Worm (Caenorhabditis elegans) whole organism, L1 larva: ENCODE data around the gene spe-41.

Experiments
- C04F5.9 ChIP-seq: sonication (generic microtip); optimal IDR thresholded peaks from 2 replicates; lab custom pipeline; 2016; ENCODE audit warnings: missing genetic modification characterization, missing compliant biosample characterization
- C16A3.4 ChIP-seq: fragments of 150-350 bp; optimal IDR thresholded peaks from 2 replicates; lab custom pipeline; 2014; ENCODE audit warnings: missing biosample characterization, missing genetic modification characterization
- C34B4.2 ChIP-seq: sonication (generic microtip); optimal IDR thresholded peaks from 2 replicates; lab custom pipeline; 2017; ENCODE audit warnings: mild to moderate bottlenecking, missing genetic modification characterization, missing compliant biosample characterization
- F16B12.6 ChIP-seq: fragments of 150-350 bp; optimal IDR thresholded peaks from 2 replicates; lab custom pipeline; 2014; ENCODE audit warnings: missing biosample characterization, missing genetic modification characterization
- Y116A8C.19 ChIP-seq: sonication (generic microtip); optimal IDR thresholded peaks from 2 replicates; lab custom pipeline; 2016; ENCODE audit warnings: missing compliant biosample characterization, missing genetic modification characterization, borderline replicate concordance
- aha-1 ChIP-seq: fragments of 150-350 bp; optimal IDR thresholded peaks from 2 replicates; lab custom pipeline; 2014; ENCODE audit warnings: missing biosample characterization, missing genetic modification characterization
- alr-1 ChIP-seq: fragments of 200-800 bp; sonication (Bioruptor generic); optimal IDR thresholded peaks from 2 replicates; lab custom pipeline; 2018; ENCODE audit warnings: borderline replicate concordance, mild to moderate bottlenecking, missing genetic modification characterization, missing compliant biosample characterization
- aly-2 ChIP-seq: fragments of 150-350 bp; optimal IDR thresholded peaks from 2 replicates; lab custom pipeline; 2014; ENCODE audit warnings: missing biosample characterization, missing genetic modification characterization
- blmp-1 ChIP-seq: fragments of 150-350 bp; optimal IDR thresholded peaks from 2 replicates; lab custom pipeline; 2014; ENCODE audit warnings: missing biosample characterization, missing genetic modification characterization
- ceh-63 ChIP-seq: fragments of 200-800 bp; sonication (Bioruptor generic); optimal IDR thresholded peaks from 2 replicates; lab custom pipeline; 2018; ENCODE audit warnings: mild to moderate bottlenecking, missing genetic modification characterization, missing compliant biosample characterization
- ceh-82 ChIP-seq, 3 experiments: fragments of 150-350 bp in 1 of 3; sonication (generic microtip) in 2 of 3; optimal IDR thresholded peaks; 2 replicates each; lab custom pipeline; 2014 to 2017; ENCODE audit warnings: missing biosample characterization in 3 of 3, missing genetic modification characterization in 3 of 3
- ceh-88 ChIP-seq: fragments of 200-800 bp; sonication (Bioruptor generic); IDR thresholded peaks from 2 replicates; pipeline ENCODE4 v1.3.6; 2022; ENCODE audit warnings: missing genetic modification characterization, missing compliant biosample characterization
- ceh-90 ChIP-seq: sonication (generic microtip); optimal IDR thresholded peaks from 2 replicates; lab custom pipeline; 2016; ENCODE audit warnings: missing genetic modification characterization, missing compliant biosample characterization
- dpl-1 ChIP-seq, 3 experiments: fragments of 150-350 bp in 2 of 3; sonication (generic microtip) in 1 of 3; optimal IDR thresholded peaks; 2 replicates each; lab custom pipeline; 2014 to 2017; ENCODE audit warnings: missing biosample characterization in 3 of 3, missing genetic modification characterization in 3 of 3, missing genetic modification reagents in 3 of 3
- efl-1 ChIP-seq, 4 experiments: fragments of 150-350 bp; optimal IDR thresholded peaks in 3 of 4; peaks in 1 of 4; 1 replicate in 1 of 4; 2 replicates in 3 of 4; lab custom pipeline; 2014; ENCODE audit warnings: missing biosample characterization in 2 of 4, missing genetic modification characterization in 2 of 4, missing genetic modification reagents in 2 of 4
- efl-3 ChIP-seq: fragments of 200-800 bp; sonication (Bioruptor generic); optimal IDR thresholded peaks from 2 replicates; lab custom pipeline; 2018; ENCODE audit warnings: mild to moderate bottlenecking, missing genetic modification characterization, missing compliant biosample characterization
- elt-2 ChIP-seq: sonication (generic microtip); optimal IDR thresholded peaks from 2 replicates; lab custom pipeline; 2016; ENCODE audit warnings: missing genetic modification characterization, mild to moderate bottlenecking, inconsistent platforms, missing compliant biosample characterization, missing genetic modification reagents
- elt-3 ChIP-seq, 6 experiments: fragments of 150-350 bp in 1 of 6; sonication (generic microtip); optimal IDR thresholded peaks; 2 replicates each; lab custom pipeline; 2017 to 2018; ENCODE audit warnings: missing biosample characterization in 6 of 6, missing genetic modification characterization in 6 of 6, inconsistent platforms in 1 of 6
- ets-5 ChIP-seq: fragments of 200-800 bp; sonication (Bioruptor generic); IDR thresholded peaks from 2 replicates; pipeline ENCODE4 v1.3.6; 2022; ENCODE audit warnings: missing genetic modification characterization, missing compliant biosample characterization
- fkh-10 ChIP-seq: sonication (generic microtip); optimal IDR thresholded peaks from 2 replicates; lab custom pipeline; 2017; ENCODE audit warnings: missing biosample characterization, missing genetic modification reagents, missing genetic modification characterization
- fkh-8 ChIP-seq: sonication (generic microtip); optimal IDR thresholded peaks from 2 replicates; lab custom pipeline; 2016; ENCODE audit warnings: mild to moderate bottlenecking, missing genetic modification characterization, missing compliant biosample characterization
- fos-1 ChIP-seq: fragments of 150-350 bp; optimal IDR thresholded peaks from 2 replicates; lab custom pipeline; 2014; ENCODE audit warnings: missing biosample characterization, missing genetic modification characterization
- hlh-17 ChIP-seq: fragments of 200-800 bp; sonication (Bioruptor generic); optimal IDR thresholded peaks from 2 replicates; lab custom pipeline; 2018; ENCODE audit warnings: missing genetic modification characterization, mild to moderate bottlenecking, missing compliant biosample characterization, moderate library complexity, borderline replicate concordance
- hlh-4 ChIP-seq: sonication (generic microtip); optimal IDR thresholded peaks from 2 replicates; lab custom pipeline; 2016; ENCODE audit warnings: mild to moderate bottlenecking, missing genetic modification characterization, missing compliant biosample characterization
- isw-1 ChIP-seq: fragments of 200-800 bp; sonication (Bioruptor generic); IDR thresholded peaks from 2 replicates; pipeline ENCODE4 v1.3.6; 2022; ENCODE audit warnings: missing genetic modification characterization, missing compliant biosample characterization
- jun-1 ChIP-seq: fragments of 150-350 bp; optimal IDR thresholded peaks from 2 replicates; lab custom pipeline; 2014; ENCODE audit warnings: missing biosample characterization, missing genetic modification reagents, missing genetic modification characterization
- lin-14 ChIP-seq: fragments of 200-800 bp; sonication (Bioruptor generic); optimal IDR thresholded peaks from 2 replicates; lab custom pipeline; 2018; ENCODE audit warnings: mild to moderate bottlenecking, missing genetic modification characterization, moderate library complexity, missing compliant biosample characterization
- lir-3 ChIP-seq: sonication (generic microtip); optimal IDR thresholded peaks from 2 replicates; lab custom pipeline; 2016; ENCODE audit warnings: mild to moderate bottlenecking, missing genetic modification characterization, moderate library complexity, missing compliant biosample characterization; ENCODE audit not compliant: poor library complexity
- mab-9 ChIP-seq: fragments of 200-800 bp; sonication (Bioruptor generic); IDR thresholded peaks from 2 replicates; pipeline ENCODE4 v1.3.6; 2022; ENCODE audit warnings: missing genetic modification reagents, missing genetic modification characterization, missing compliant biosample characterization
- mdl-1 ChIP-seq, 2 experiments: fragments of 150-350 bp; optimal IDR thresholded peaks; 2 replicates each; lab custom pipeline; 2014 to 2017; ENCODE audit warnings: missing biosample characterization in 2 of 2, missing genetic modification characterization in 2 of 2, inconsistent platforms in 1 of 2
- mef-2 ChIP-seq: fragments of 150-350 bp; optimal IDR thresholded peaks from 2 replicates; lab custom pipeline; 2014; ENCODE audit warnings: missing biosample characterization, missing genetic modification characterization
- nhr-12 ChIP-seq: sonication (generic microtip); optimal IDR thresholded peaks from 2 replicates; lab custom pipeline; 2017; ENCODE audit warnings: missing biosample characterization, missing genetic modification characterization
- nhr-20 ChIP-seq: sonication (generic microtip); optimal IDR thresholded peaks from 2 replicates; lab custom pipeline; 2016; ENCODE audit warnings: mild to moderate bottlenecking, missing genetic modification characterization, missing compliant biosample characterization
- nhr-237 ChIP-seq: fragments of 150-350 bp; optimal IDR thresholded peaks from 2 replicates; lab custom pipeline; 2014; ENCODE audit warnings: missing biosample characterization, missing genetic modification characterization
- nhr-47 ChIP-seq: sonication (generic microtip); optimal IDR thresholded peaks from 2 replicates; lab custom pipeline; 2016; ENCODE audit warnings: mild to moderate bottlenecking, missing genetic modification characterization, moderate library complexity, missing compliant biosample characterization
- nhr-76 ChIP-seq: sonication (generic microtip); optimal IDR thresholded peaks from 2 replicates; lab custom pipeline; 2017; ENCODE audit warnings: missing biosample characterization, missing genetic modification characterization
- nhr-77 ChIP-seq: fragments of 150-350 bp; optimal IDR thresholded peaks from 2 replicates; lab custom pipeline; 2014; ENCODE audit warnings: missing biosample characterization, missing genetic modification characterization
- nhr-84 ChIP-seq: sonication (generic microtip); optimal IDR thresholded peaks from 2 replicates; lab custom pipeline; 2017; ENCODE audit warnings: missing biosample characterization, missing genetic modification characterization
- pax-3 ChIP-seq: fragments of 200-800 bp; sonication (Bioruptor generic); optimal IDR thresholded peaks from 2 replicates; lab custom pipeline; 2018; ENCODE audit warnings: mild to moderate bottlenecking, missing genetic modification characterization, moderate library complexity, missing compliant biosample characterization
- rnt-1 ChIP-seq: sonication (generic microtip); optimal IDR thresholded peaks from 2 replicates; lab custom pipeline; 2016; ENCODE audit warnings: mild to moderate bottlenecking, missing genetic modification characterization, moderate library complexity, missing compliant biosample characterization
- snu-23 ChIP-seq: sonication (generic microtip); optimal IDR thresholded peaks from 2 replicates; lab custom pipeline; 2016; ENCODE audit warnings: missing genetic modification characterization, missing compliant biosample characterization
- sox-4 ChIP-seq: sonication (generic microtip); optimal IDR thresholded peaks from 2 replicates; lab custom pipeline; 2016; ENCODE audit warnings: missing genetic modification characterization, missing compliant biosample characterization
- sptf-1 ChIP-seq: fragments of 150-350 bp; optimal IDR thresholded peaks from 2 replicates; lab custom pipeline; 2014; ENCODE audit warnings: missing biosample characterization, missing genetic modification characterization
- sup-37 ChIP-seq: fragments of 200-800 bp; sonication (Bioruptor generic); optimal IDR thresholded peaks from 2 replicates; lab custom pipeline; 2018; ENCODE audit warnings: mild to moderate bottlenecking, missing genetic modification characterization, missing compliant biosample characterization
- tbx-2 ChIP-seq: sonication (generic microtip); optimal IDR thresholded peaks from 2 replicates; lab custom pipeline; 2016; ENCODE audit warnings: missing genetic modification characterization, missing compliant biosample characterization
- unc-30 ChIP-seq: sonication (generic microtip); optimal IDR thresholded peaks from 2 replicates; lab custom pipeline; 2017; ENCODE audit warnings: missing biosample characterization, missing genetic modification characterization
- unc-62 ChIP-seq: fragments of 150-350 bp; optimal IDR thresholded peaks from 2 replicates; lab custom pipeline; 2014; ENCODE audit warnings: missing biosample characterization, missing genetic modification reagents, missing genetic modification characterization
- unc-86 ChIP-seq: sonication (generic microtip); optimal IDR thresholded peaks from 2 replicates; lab custom pipeline; 2016; ENCODE audit warnings: missing genetic modification characterization, missing compliant biosample characterization
- unc-98 ChIP-seq: fragments of 200-800 bp; sonication (Bioruptor generic); IDR thresholded peaks from 2 replicates; pipeline ENCODE4 v1.3.6; 2022; ENCODE audit warnings: missing genetic modification characterization, missing compliant biosample characterization
- vab-15 ChIP-seq: sonication (generic microtip); optimal IDR thresholded peaks from 2 replicates; lab custom pipeline; 2017; ENCODE audit warnings: missing genotype, mild to moderate bottlenecking, missing genetic modification characterization, missing compliant biosample characterization
- zip-4 ChIP-seq: fragments of 200-800 bp; sonication (Bioruptor generic); optimal IDR thresholded peaks from 2 replicates; lab custom pipeline; 2018; ENCODE audit warnings: mild to moderate bottlenecking, missing genetic modification characterization, moderate library complexity, missing compliant biosample characterization
- ztf-11 ChIP-seq, 2 experiments: sonication (generic microtip); optimal IDR thresholded peaks; 2 replicates each; lab custom pipeline; 2016 to 2017; ENCODE audit warnings: missing genetic modification characterization in 2 of 2, missing biosample characterization in 1 of 2, missing compliant biosample characterization in 1 of 2
- ztf-4 ChIP-seq: fragments of 150-350 bp; optimal IDR thresholded peaks from 2 replicates; lab custom pipeline; 2014; ENCODE audit warnings: missing biosample characterization, missing genetic modification characterization

spe-41 gene

DNA sequence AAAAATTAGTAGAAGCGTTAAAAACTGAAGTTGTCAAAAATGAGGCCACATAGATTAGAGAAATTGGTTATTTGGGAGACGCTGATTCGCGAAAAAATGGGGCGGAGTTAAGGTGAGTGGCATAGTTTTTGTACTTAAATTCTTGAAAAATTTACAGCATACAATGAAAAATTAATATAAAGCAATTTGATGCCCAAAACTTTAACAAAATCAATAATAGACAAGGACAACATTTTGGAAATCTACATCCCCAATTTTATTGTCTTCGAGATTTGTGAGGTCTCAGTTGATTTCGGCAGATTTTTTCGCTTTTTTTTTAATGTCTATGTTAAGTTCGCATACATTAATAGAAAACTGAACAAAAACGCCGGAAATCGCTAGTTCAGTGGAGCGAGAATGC, 32.2 kb upstream of the spe-41 start (continued):
- TF ChIP-seq alr-1 (tag; lab: Kevin White, UChicago) (no peak), efl-3 (GFP tag; lab: Kevin White, UChicago) (peak; percentile 22), dpl-1 (GFP tag; optimal IDR thresholded peaks at IDR 0.05; lab: Kevin White, UChicago) (no peak), blmp-1 (tag; lab: Kevin White, UChicago) (no peak), hlh-4 (tag; lab: Kevin White, UChicago) (no peak), nhr-77 (tag; lab: Kevin White, UChicago) (no peak), ztf-11 (tag; optimal IDR thresholded peaks at IDR 0.05; lab: Kevin White, UChicago) (peak in 1 of 2 experiments; percentile 86), vab-15 (tag; lab: Kevin White, UChicago) (peak; percentile 11), hlh-17 (GFP tag; lab: Kevin White, UChicago) (no peak), tbx-2 (tag; lab: Kevin White, UChicago) (peak; percentile 73), mdl-1 (tag; optimal IDR thresholded peaks at IDR 0.05; lab: Kevin White, UChicago) (no peak), nhr-237 (tag; lab: Kevin White, UChicago) (no peak), ztf-4 (tag; lab: Kevin White, UChicago) (no peak), F16B12.6 (no peak), lin-14 (GFP tag; lab: Kevin White, UChicago) (peak; percentile 41), fkh-10 (GFP tag; lab: Kevin White, UChicago) (no peak), sup-37 (GFP tag; lab: Kevin White, UChicago) (no peak), jun-1 (tag; lab: Kevin White, UChicago) (no peak), unc-30 (tag; lab: Kevin White, UChicago) (no peak), Y116A8C.19 (peak; percentile 77), ceh-63 (GFP tag; lab: Kevin White, UChicago) (peak; percentile 82), ets-5 (GFP tag; lab: Robert Waterston, UW) (no peak), mab-9 (GFP tag; lab: Robert Waterston, UW) (no peak), fos-1 (tag; lab: Kevin White, UChicago) (no peak), nhr-20 (tag; lab: Kevin White, UChicago) (peak; percentile 59), unc-98 (GFP tag; lab: Robert Waterston, UW) (peak; percentile 99), nhr-12 (tag; lab: Kevin White, UChicago) (no peak), snu-23 (peak; percentile 48), nhr-47 (peak; percentile 77), C34B4.2 (tag; lab: Kevin White, UChicago) (no peak), zip-4 (no peak), mef-2 (tag; lab: Kevin White, UChicago) (no peak), ceh-82 (tag; optimal IDR thresholded peaks at IDR 0.05; lab: Kevin White, UChicago) (no peak), ceh-88 (GFP tag; lab: Robert Waterston, UW) (peak; percentile 65; the same call in 1 of the 2 replicates), unc-62 (GFP tag; lab: Kevin White, UChicago) (no peak), sptf-1 (tag; lab: Kevin White, UChicago) (no peak), elt-2 (tag; lab: Kevin White, UChicago) (peak; percentile 21), lir-3 (tag; lab: Kevin White, UChicago) (peak; percentile 82), sox-4 (tag; lab: Kevin White, UChicago) (peak; percentile 76), elt-3 (tag; optimal IDR thresholded peaks at IDR 0.05; lab: Kevin White, UChicago) (no peak), C04F5.9 (tag; lab: Kevin White, UChicago) (peak; percentile 27), nhr-84 (tag; lab: Kevin White, UChicago) (no peak), efl-1 (optimal IDR thresholded peaks at IDR 0.05; lab: Kevin White, UChicago) (peak; percentile 14 to 23), efl-1 (GFP tag; optimal IDR thresholded peaks at IDR 0.05 in 1 of 2; lab: Kevin White, UChicago) (peak; percentile 14 to 91), rnt-1 (tag; lab: Kevin White, UChicago) (peak; percentile 24), C16A3.4 (tag; lab: Kevin White, UChicago) (no peak), ceh-90 (tag; lab: Kevin White, UChicago) (peak; percentile 81), aha-1 (tag; lab: Kevin White, UChicago) (no peak), fkh-8 (tag; lab: Kevin White, UChicago) (peak; percentile 75), nhr-76 (no peak), aly-2 (tag; lab: Kevin White, UChicago) (peak; percentile 1), isw-1 (GFP tag; lab: Robert Waterston, UW) (peak; percentile 78), unc-86 (peak; percentile 54), pax-3 (tag; lab: Kevin White, UChicago) (peak; percentile 96)
